Worm (Caenorhabditis elegans) whole organism, mixed stage, embryonic: ENCODE data around the gene daf-31.

Experiments used
- bed-3 ChIP-seq: fragments of 200-800 bp; sonication (Bioruptor generic); optimal IDR thresholded peaks from 3 replicates; lab custom pipeline; 2018; ENCODE audit warnings: mild to moderate bottlenecking, missing genetic modification characterization, moderate library complexity, missing compliant biosample characterization
- cnd-1 ChIP-seq: fragments of 200-800 bp; sonication (Bioruptor generic); optimal IDR thresholded peaks from 2 replicates; lab custom pipeline; 2018; ENCODE audit warnings: mild to moderate bottlenecking, missing genetic modification characterization, missing compliant biosample characterization
- elt-1 ChIP-seq: sonication (generic microtip); optimal IDR thresholded peaks from 2 replicates; lab custom pipeline; 2017; ENCODE audit warnings: missing genetic modification characterization, mild to moderate bottlenecking, missing compliant biosample characterization, antibody characterized with exemption, moderate library complexity, borderline replicate concordance; ENCODE audit not compliant: insufficient read depth
- hlh-1 ChIP-seq: fragments of 150-350 bp; optimal IDR thresholded peaks from 2 replicates; lab custom pipeline; 2014; ENCODE audit warnings: missing biosample characterization, missing genetic modification reagents, missing genetic modification characterization
- lin-13 ChIP-seq: fragments of 150-350 bp; optimal IDR thresholded peaks from 2 replicates; lab custom pipeline; 2014; ENCODE audit warnings: missing biosample characterization, missing genetic modification characterization
- nhr-12 ChIP-seq: fragments of 150-350 bp; optimal IDR thresholded peaks from 2 replicates; lab custom pipeline; 2014; ENCODE audit warnings: missing biosample characterization, missing genetic modification characterization
- nhr-28 ChIP-seq: fragments of 150-350 bp; optimal IDR thresholded peaks from 2 replicates; lab custom pipeline; 2014; ENCODE audit warnings: missing biosample characterization, missing genetic modification characterization
- pha-4 ChIP-seq: fragments of 150-350 bp; optimal IDR thresholded peaks from 2 replicates; lab custom pipeline; 2018; ENCODE audit warnings: missing biosample characterization, missing genetic modification reagents, missing genetic modification characterization
- tbx-8 ChIP-seq: fragments of 200-800 bp; sonication (Bioruptor generic); optimal IDR thresholded peaks from 2 replicates; lab custom pipeline; 2018; ENCODE audit warnings: mild to moderate bottlenecking, missing genetic modification characterization, moderate library complexity, missing compliant biosample characterization
- unc-39 ChIP-seq: fragments of 150-350 bp; optimal IDR thresholded peaks from 2 replicates; lab custom pipeline; 2014; ENCODE audit warnings: missing biosample characterization, missing genetic modification characterization
- unc-62 ChIP-seq: fragments of 150-350 bp; optimal IDR thresholded peaks from 2 replicates; lab custom pipeline; 2014; ENCODE audit warnings: missing biosample characterization, missing genetic modification reagents, missing genetic modification characterization
- ztf-11 ChIP-seq: fragments of 150-350 bp; optimal IDR thresholded peaks from 2 replicates; lab custom pipeline; 2014; ENCODE audit warnings: missing biosample characterization, missing genetic modification characterization

DNA sequence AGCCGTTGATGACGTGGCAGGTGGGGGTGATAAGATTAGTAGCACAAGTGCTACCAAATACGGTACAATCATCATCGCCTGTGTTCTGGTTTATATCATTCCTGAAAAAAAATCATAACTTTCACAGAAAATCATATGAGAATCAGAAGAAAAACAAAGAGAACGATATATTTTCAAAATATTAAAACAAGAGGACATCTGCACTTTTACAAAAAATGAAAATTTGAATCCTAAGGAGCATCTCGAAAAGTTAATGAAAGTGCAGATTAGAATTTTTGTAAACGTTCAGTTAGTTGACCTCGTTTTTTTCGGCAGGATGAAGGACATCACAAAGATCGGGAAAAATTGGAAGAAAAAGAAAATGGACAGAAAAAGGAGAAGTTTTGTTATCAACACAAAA lies 22.8 kb downstream of the daf-31 start, which contains the start of gene F35H10.10:
- TF ChIP-seq unc-39 (no peak), nhr-28 (tag; lab: Kevin White, UChicago) (no peak), elt-1 (tag; lab: Kevin White, UChicago) (no peak), nhr-12 (tag; lab: Kevin White, UChicago) (no peak), bed-3 (GFP tag; lab: Kevin White, UChicago) (no peak), pha-4 (tag; lab: Kevin White, UChicago) (no peak), ztf-11 (tag; lab: Kevin White, UChicago) (no peak), tbx-8 (no peak), unc-62 (GFP tag; lab: Kevin White, UChicago) (no peak), lin-13 (tag; lab: Kevin White, UChicago) (no peak), cnd-1 (tag; lab: Kevin White, UChicago) (no peak), hlh-1 (tag; lab: Kevin White, UChicago) (no peak)
